Fruit fly (Drosophila melanogaster) whole organism, embryonic: ENCODE results near the gene BckdhA.

Experiments
- Abd-B ChIP-seq: fragments of 200-800 bp; sonication (Bioruptor generic); optimal IDR thresholded peaks from 2 replicates; lab custom pipeline; 2018; ENCODE audit warnings: missing biosample characterization, mild to moderate bottlenecking, missing genetic modification characterization, moderate library complexity
- B-H2 ChIP-seq: fragments of 200-800 bp; sonication (Bioruptor generic); optimal IDR thresholded peaks from 2 replicates; lab custom pipeline; 2018; ENCODE audit warnings: missing biosample characterization, mild to moderate bottlenecking, missing genetic modification characterization
- BEAF-32 ChIP-seq: fragments of 200-800 bp; sonication (Bioruptor generic); optimal IDR thresholded peaks from 3 replicates; lab custom pipeline; 2017; ENCODE audit warnings: missing biosample characterization, missing genetic modification characterization, mild to moderate bottlenecking, moderate library complexity, missing genetic modification reagents
- Bgb ChIP-seq: fragments of 200-800 bp; sonication (Bioruptor generic); IDR thresholded peaks from 2 replicates; pipeline ENCODE4 v1.3.6; 2022; ENCODE audit warnings: missing biosample characterization, missing genetic modification characterization; ENCODE audit not compliant: partially characterized antibody
- CG10209 ChIP-seq: fragments of 200-800 bp; sonication (Bioruptor generic); optimal IDR thresholded peaks from 3 replicates; lab custom pipeline; 2017; ENCODE audit warnings: missing biosample characterization, mild to moderate bottlenecking, missing genetic modification characterization, missing genetic modification reagents
- CG10267 ChIP-seq: fragments of 200-800 bp; sonication (Bioruptor generic); optimal IDR thresholded peaks from 2 replicates; lab custom pipeline; 2018; ENCODE audit warnings: missing biosample characterization, mild to moderate bottlenecking, missing genetic modification characterization, moderate library complexity
- CG10565 ChIP-seq: fragments of 200-800 bp; sonication (Bioruptor generic); optimal IDR thresholded peaks from 3 replicates; lab custom pipeline; 2016; ENCODE audit warnings: missing biosample characterization, mild to moderate bottlenecking, missing genetic modification characterization
- CG11560 ChIP-seq: fragments of 200-800 bp; sonication (Bioruptor generic); IDR thresholded peaks from 3 replicates; pipeline ENCODE4 v1.3.6; 2022; ENCODE audit warnings: missing biosample characterization, missing genetic modification characterization
- CG13424 ChIP-seq: fragments of 200-800 bp; sonication (Bioruptor generic); optimal IDR thresholded peaks from 2 replicates; lab custom pipeline; 2019; ENCODE audit warnings: missing biosample characterization, mild to moderate bottlenecking, missing genetic modification characterization, moderate library complexity
- CG15696 ChIP-seq: fragments of 200-800 bp; sonication (Bioruptor generic); optimal IDR thresholded peaks from 2 replicates; lab custom pipeline; 2019; ENCODE audit warnings: missing biosample characterization, mild to moderate bottlenecking, missing genetic modification characterization, moderate library complexity
- CG16863 ChIP-seq: fragments of 200-800 bp; sonication (Bioruptor generic); optimal IDR thresholded peaks from 3 replicates; lab custom pipeline; 2016; ENCODE audit warnings: missing biosample characterization, missing genetic modification characterization
- CG17186 ChIP-seq: fragments of 200-800 bp; sonication (Bioruptor generic); optimal IDR thresholded peaks from 3 replicates; lab custom pipeline; 2017; ENCODE audit warnings: missing biosample characterization, missing genetic modification reagents, missing genetic modification characterization
- CG17359 ChIP-seq: fragments of 200-800 bp; sonication (Bioruptor generic); optimal IDR thresholded peaks from 3 replicates; lab custom pipeline; 2018; ENCODE audit warnings: missing biosample characterization, mild to moderate bottlenecking, missing genetic modification characterization, moderate library complexity
- CG17612 ChIP-seq: fragments of 200-800 bp; sonication (Bioruptor generic); IDR thresholded peaks from 2 replicates; pipeline ENCODE4 v1.3.6; 2022; ENCODE audit warnings: missing biosample characterization, missing genetic modification characterization
- CG17802 ChIP-seq: fragments of 200-800 bp; sonication (Bioruptor generic); optimal IDR thresholded peaks from 2 replicates; lab custom pipeline; 2018; ENCODE audit warnings: missing biosample characterization, mild to moderate bottlenecking, missing genetic modification characterization, moderate library complexity
- CG18476 ChIP-seq: fragments of 200-800 bp; sonication (Bioruptor generic); optimal IDR thresholded peaks from 2 replicates; lab custom pipeline; 2016; ENCODE audit warnings: missing biosample characterization, mild to moderate bottlenecking, missing genetic modification characterization
- CG4854 ChIP-seq: fragments of 200-800 bp; sonication (Bioruptor generic); optimal IDR thresholded peaks from 2 replicates; lab custom pipeline; 2016; ENCODE audit warnings: missing biosample characterization, missing genetic modification characterization, inconsistent platforms
- CG6175 ChIP-seq: fragments of 200-800 bp; sonication (Bioruptor generic); IDR thresholded peaks from 3 replicates; pipeline ENCODE4 v1.3.6; 2022; ENCODE audit warnings: missing biosample characterization, missing genetic modification characterization
- CG7928 ChIP-seq: fragments of 200-800 bp; sonication (Bioruptor generic); optimal IDR thresholded peaks from 2 replicates; lab custom pipeline; 2017; ENCODE audit warnings: missing biosample characterization, mild to moderate bottlenecking, missing genetic modification characterization
- Chrac-16 ChIP-seq: fragments of 200-800 bp; sonication (Bioruptor generic); optimal IDR thresholded peaks from 3 replicates; lab custom pipeline; 2016; ENCODE audit warnings: missing biosample characterization, missing genetic modification characterization
- Deaf1 ChIP-seq: fragments of 200-800 bp; optimal IDR thresholded peaks from 3 replicates; lab custom pipeline; 2019; ENCODE audit warnings: missing biosample characterization, mild to moderate bottlenecking, missing genetic modification characterization, moderate library complexity
- Dip3 ChIP-seq: fragments of 200-800 bp; sonication (Bioruptor generic); optimal IDR thresholded peaks from 3 replicates; lab custom pipeline; 2016; ENCODE audit warnings: missing biosample characterization, missing genetic modification characterization
- Doc3 ChIP-seq: fragments of 200-800 bp; sonication (Bioruptor generic); IDR thresholded peaks from 3 replicates; pipeline ENCODE4 v1.3.6; 2022; ENCODE audit warnings: missing biosample characterization, missing genetic modification characterization; ENCODE audit not compliant: partially characterized antibody
- E2f2 ChIP-seq: fragments of 200-800 bp; sonication (Bioruptor generic); IDR thresholded peaks from 2 replicates; pipeline ENCODE4 v1.3.6; 2022; ENCODE audit warnings: missing biosample characterization, missing genetic modification characterization
- H15 ChIP-seq: fragments of 200-800 bp; sonication (Bioruptor generic); IDR thresholded peaks from 3 replicates; pipeline ENCODE4 v1.3.6; 2022; ENCODE audit warnings: missing biosample characterization, missing genetic modification characterization
- HLHmδ ChIP-seq: fragments of 200-800 bp; sonication (Bioruptor generic); optimal IDR thresholded peaks from 2 replicates; lab custom pipeline; 2018; ENCODE audit warnings: missing biosample characterization, mild to moderate bottlenecking, missing genetic modification characterization, moderate library complexity
- Mad ChIP-seq: fragments of 200-800 bp; sonication (Bioruptor generic); optimal IDR thresholded peaks from 2 replicates; lab custom pipeline; 2016; ENCODE audit warnings: missing biosample characterization, missing genetic modification characterization
- NC2α ChIP-seq: fragments of 200-800 bp; sonication (Bioruptor generic); optimal IDR thresholded peaks from 2 replicates; lab custom pipeline; 2016; ENCODE audit warnings: missing biosample characterization, missing genetic modification characterization
- NfI ChIP-seq: fragments of 200-800 bp; sonication (Bioruptor generic); optimal IDR thresholded peaks from 3 replicates; lab custom pipeline; 2018; ENCODE audit warnings: missing biosample characterization, mild to moderate bottlenecking, missing genetic modification characterization, moderate library complexity
- Sry-δ ChIP-seq: fragments of 200-800 bp; sonication (Bioruptor generic); optimal IDR thresholded peaks from 2 replicates; lab custom pipeline; 2016; ENCODE audit warnings: missing biosample characterization, missing genetic modification characterization
- Taf1 ChIP-seq: fragments of 200-800 bp; sonication (Bioruptor generic); IDR thresholded peaks from 2 replicates; pipeline ENCODE4 v1.3.6; 2022; ENCODE audit warnings: missing biosample characterization, missing genetic modification characterization
- amos ChIP-seq: fragments of 200-800 bp; sonication (Bioruptor generic); IDR thresholded peaks from 2 replicates; pipeline ENCODE4 v1.3.6; 2022; ENCODE audit warnings: missing biosample characterization, missing genetic modification characterization; ENCODE audit not compliant: partially characterized antibody
- bcd ChIP-seq: fragments of 200-800 bp; sonication (Bioruptor generic); optimal IDR thresholded peaks from 2 replicates; lab custom pipeline; 2017; ENCODE audit warnings: missing biosample characterization, mild to moderate bottlenecking, missing genetic modification characterization
- bigmax ChIP-seq: fragments of 200-800 bp; sonication (Bioruptor generic); optimal IDR thresholded peaks from 2 replicates; lab custom pipeline; 2018; ENCODE audit warnings: missing biosample characterization, mild to moderate bottlenecking, missing genetic modification characterization
- cad ChIP-seq: fragments of >200 bp; optimal IDR thresholded peaks from 2 replicates; lab custom pipeline; 2017; ENCODE audit warnings: missing biosample characterization, missing genetic modification characterization
- corto ChIP-seq: fragments of 200-800 bp; sonication (Bioruptor generic); optimal IDR thresholded peaks from 2 replicates; lab custom pipeline; 2016; ENCODE audit warnings: missing biosample characterization, mild to moderate bottlenecking, missing genetic modification characterization, moderate library complexity
- crc ChIP-seq: fragments of 200-800 bp; sonication (Bioruptor generic); optimal IDR thresholded peaks from 2 replicates; lab custom pipeline; 2016; ENCODE audit warnings: missing biosample characterization, missing genetic modification characterization
- danr ChIP-seq: fragments of 200-800 bp; sonication (Bioruptor generic); IDR thresholded peaks from 2 replicates; pipeline ENCODE4 v1.3.6; 2022; ENCODE audit warnings: missing biosample characterization, missing genetic modification characterization
- disco-r ChIP-seq: fragments of 200-800 bp; sonication (Bioruptor generic); optimal IDR thresholded peaks from 2 replicates; lab custom pipeline; 2016; ENCODE audit warnings: missing biosample characterization, missing genetic modification characterization
- fu2 ChIP-seq: fragments of 200-800 bp; sonication (Bioruptor generic); optimal IDR thresholded peaks from 2 replicates; lab custom pipeline; 2016; ENCODE audit warnings: missing biosample characterization, missing genetic modification characterization
- gt ChIP-seq: fragments of 200-800 bp; sonication (Bioruptor generic); IDR thresholded peaks from 2 replicates; pipeline ENCODE4 v1.3.6; 2022; ENCODE audit warnings: missing biosample characterization, missing genetic modification characterization
- ind ChIP-seq: fragments of 200-800 bp; sonication (Bioruptor generic); optimal IDR thresholded peaks from 3 replicates; lab custom pipeline; 2016; ENCODE audit warnings: missing biosample characterization, missing genetic modification characterization
- inv ChIP-seq: fragments of 200-800 bp; sonication (Bioruptor generic); IDR thresholded peaks from 2 replicates; pipeline ENCODE4 v1.3.6; 2022; ENCODE audit warnings: missing biosample characterization, missing genetic modification characterization; ENCODE audit not compliant: partially characterized antibody
- jigr1 ChIP-seq: fragments of 200-800 bp; sonication (Bioruptor generic); IDR thresholded peaks from 3 replicates; pipeline ENCODE4 v1.3.6; 2022; ENCODE audit warnings: missing biosample characterization, missing genetic modification characterization
- lbe ChIP-seq: fragments of 200-800 bp; sonication (Bioruptor generic); optimal IDR thresholded peaks from 2 replicates; lab custom pipeline; 2016; ENCODE audit warnings: missing biosample characterization, mild to moderate bottlenecking, missing genetic modification characterization
- oc ChIP-seq: fragments of 200-800 bp; sonication (Bioruptor generic); optimal IDR thresholded peaks from 2 replicates; lab custom pipeline; 2018; ENCODE audit warnings: missing biosample characterization, mild to moderate bottlenecking, missing genetic modification characterization, moderate library complexity
- onecut ChIP-seq: fragments of 200-800 bp; sonication (Bioruptor generic); IDR thresholded peaks from 2 replicates; pipeline ENCODE4 v1.3.6; 2022; ENCODE audit warnings: missing biosample characterization, missing genetic modification characterization
- pnt ChIP-seq: fragments of 200-800 bp; sonication (Bioruptor generic); optimal IDR thresholded peaks from 3 replicates; lab custom pipeline; 2016; ENCODE audit warnings: missing biosample characterization, missing genetic modification characterization
- shn ChIP-seq: fragments of 200-800 bp; sonication (Bioruptor generic); optimal IDR thresholded peaks from 3 replicates; lab custom pipeline; 2016; ENCODE audit warnings: missing biosample characterization, missing genetic modification characterization
- slp2 ChIP-seq: fragments of 200-800 bp; sonication (Bioruptor generic); optimal IDR thresholded peaks from 2 replicates; lab custom pipeline; 2016; ENCODE audit warnings: missing biosample characterization, missing genetic modification characterization
- stwl ChIP-seq: fragments of 200-800 bp; sonication (Bioruptor generic); optimal IDR thresholded peaks from 3 replicates; lab custom pipeline; 2018; ENCODE audit warnings: missing biosample characterization, mild to moderate bottlenecking, missing genetic modification characterization, moderate library complexity

The BckdhA gene

dm6 chr3R:9581089-9581520 is 25.5 kb downstream of the BckdhA start, which contains the start of gene CG8301 (continued):
- TF ChIP-seq Doc3 (GFP tag; lab: Robert Waterston, UW) (no peak), danr (GFP tag; lab: Robert Waterston, UW) (no peak), CG7928 (no peak), Dip3 (GFP tag; lab: Kevin White, UChicago) (no peak), H15 (GFP tag; lab: Robert Waterston, UW) (no peak), Mad (GFP tag; lab: Kevin White, UChicago) (no peak), E2f2 (peak; percentile 28; the same call in 1 of the 2 replicates), cad (GFP tag; lab: Kevin White, UChicago) (no peak), disco-r (GFP tag; lab: Kevin White, UChicago) (no peak), gt (GFP tag; lab: Robert Waterston, UW) (no peak), NC2α (no peak), Chrac-16 (GFP tag; lab: Kevin White, UChicago) (no peak), crc (no peak), B-H2 (GFP tag; lab: Kevin White, UChicago) (no peak), CG17802 (no peak), CG17612 (GFP tag; lab: Robert Waterston, UW) (no peak), Taf1 (GFP tag; lab: Robert Waterston, UW) (no peak), CG17186 (GFP tag; lab: Kevin White, UChicago) (no peak), Deaf1 (peak; percentile 77), CG15696 (tag; lab: Kevin White, UChicago) (no peak), shn (GFP tag; lab: Kevin White, UChicago) (no peak), NfI (peak; percentile 22), bigmax (GFP tag; lab: Kevin White, UChicago) (no peak), BEAF-32 (GFP tag; lab: Kevin White, UChicago) (no peak), Abd-B (GFP tag; lab: Kevin White, UChicago) (no peak), Bgb (peak; percentile 18; the same call in 1 of the 2 replicates), HLHmδ (no peak), lbe (GFP tag; lab: Kevin White, UChicago) (no peak), CG10209 (GFP tag; lab: Kevin White, UChicago) (no peak), slp2 (GFP tag; lab: Kevin White, UChicago) (no peak), oc (tag; lab: Kevin White, UChicago) (no peak), amos (no peak), CG6175 (GFP tag; lab: Robert Waterston, UW) (no peak), inv (no peak), CG10267 (tag; lab: Kevin White, UChicago) (peak; percentile 12), ind (no peak), stwl (tag; lab: Kevin White, UChicago) (no peak), corto (GFP tag; lab: Kevin White, UChicago) (no peak), jigr1 (no peak), CG11560 (tag; lab: Robert Waterston, UW) (no peak), CG18476 (no peak), bcd (GFP tag; lab: Kevin White, UChicago) (peak; percentile 1), fu2 (GFP tag; lab: Kevin White, UChicago) (no peak), CG17359 (no peak), CG16863 (GFP tag; lab: Kevin White, UChicago) (no peak), pnt (no peak), CG4854 (no peak), CG13424 (tag; lab: Kevin White, UChicago) (peak; percentile 53), onecut (GFP tag; lab: Robert Waterston, UW) (peak; percentile 18; the same call in 1 of the 2 replicates), Sry-δ (GFP tag; lab: Kevin White, UChicago) (no peak), CG10565 (GFP tag; lab: Kevin White, UChicago) (no peak)
